Worm (Caenorhabditis elegans) whole organism, young adult: Measurements from ENCODE around the gene C25A8.1.

Experiments
- K11D2.4 ChIP-seq: fragments of 200-800 bp; sonication (Bioruptor generic); IDR thresholded peaks from 2 replicates; pipeline ENCODE4 v1.3.6; 2022; ENCODE audit warnings: missing genetic modification reagents, missing genetic modification characterization, missing compliant biosample characterization
- atf-7 ChIP-seq: sonication (generic microtip); optimal IDR thresholded peaks from 2 replicates; lab custom pipeline; 2017; ENCODE audit warnings: mild to moderate bottlenecking, missing genetic modification characterization, missing compliant biosample characterization
- madf-6 ChIP-seq: fragments of 200-800 bp; sonication (Bioruptor generic); IDR thresholded peaks from 2 replicates; pipeline ENCODE4 v1.3.6; 2022; ENCODE audit warnings: missing genetic modification reagents, missing genetic modification characterization, missing compliant biosample characterization
- snpc-4 ChIP-seq, 5 experiments: fragments of 150-350 bp in 1 of 5; sonication (generic microtip) in 4 of 5; optimal IDR thresholded peaks; 2 replicates each; lab custom pipeline; 2014 to 2018; ENCODE audit warnings: missing genetic modification characterization in 5 of 5, missing biosample characterization in 3 of 5, antibody characterized with exemption in 2 of 5, mild to moderate bottlenecking in 2 of 5, missing compliant biosample characterization in 2 of 5, missing genotype in 2 of 5, moderate library complexity in 2 of 5, missing genetic modification reagents in 1 of 5
- xnd-1 ChIP-seq: sonication (generic microtip); optimal IDR thresholded peaks from 2 replicates; lab custom pipeline; 2016; ENCODE audit warnings: missing genotype, missing genetic modification reagents, missing genetic modification characterization, missing compliant biosample characterization

ce11 chrIV:7010195-7010594 lies 740 bp upstream of the C25A8.1 start:
- no peak for TF ChIP-seq atf-7 (tag; lab: Kevin White, UChicago)
- TF ChIP-seq K11D2.4 (GFP tag; lab: Robert Waterston, UW) = no peak
- no peak for TF ChIP-seq xnd-1
- no peak for TF ChIP-seq snpc-4 (GFP tag; optimal IDR thresholded peaks at IDR 0.05; lab: Kevin White, UChicago)
- TF ChIP-seq snpc-4 (tag; optimal IDR thresholded peaks at IDR 0.05; lab: Kevin White, UChicago) = no peak
- no peak for TF ChIP-seq madf-6
